Worm (Caenorhabditis elegans): ENCODE measurements around the gene T16G1.4.
A peak's percentile ranks its signal among the peaks of the same experiment; 100 is the strongest.

The T16G1.4 gene

ce11 chrV:12974047-12974446, 32.4 kb upstream of the T16G1.4 start:
- TF ChIP-seq pha-4 (tag; optimal IDR thresholded peaks at IDR 0.05) (no peak), sox-4 (tag; optimal IDR thresholded peaks at IDR 0.05) (no peak), elt-2 (tag; optimal IDR thresholded peaks at IDR 0.05) (no peak), npax-4 (tag; optimal IDR thresholded peaks at IDR 0.05) (no peak), K09A11.1 (tag; optimal IDR thresholded peaks at IDR 0.05; ENCODE audit: insufficient read depth) (no peak), fkh-10 (GFP tag; optimal IDR thresholded peaks at IDR 0.05) (no peak), unc-42 (tag; optimal IDR thresholded peaks at IDR 0.05) (no peak)

- TF ChIP-seq ceh-19 (GFP tag; optimal IDR thresholded peaks at IDR 0.05) (no peak), unc-42 (tag; optimal IDR thresholded peaks at IDR 0.05) (peak; percentile 29), ceh-48 (tag; optimal IDR thresholded peaks at IDR 0.05) (peak; percentile 68), hlh-13 (GFP tag; optimal IDR thresholded peaks at IDR 0.05) (no peak), pha-2 (tag; optimal IDR thresholded peaks at IDR 0.05) (no peak), nhr-232 (tag; optimal IDR thresholded peaks at IDR 0.05) (no peak), K02D7.2 (tag; optimal IDR thresholded peaks at IDR 0.05) (no peak), che-1 (tag; optimal IDR thresholded peaks at IDR 0.05) (no peak), hlh-30 (tag; optimal IDR thresholded peaks at IDR 0.05; ENCODE audit: insufficient read depth) (no peak), ets-4 (tag; optimal IDR thresholded peaks at IDR 0.05) (no peak), pqm-1 (tag; optimal IDR thresholded peaks at IDR 0.05) (no peak), ceh-34 (tag; optimal IDR thresholded peaks at IDR 0.05) (no peak), fkh-10 (GFP tag; optimal IDR thresholded peaks at IDR 0.05) (no peak), ceh-22 (tag; optimal IDR thresholded peaks at IDR 0.05) (no peak), unc-55 (GFP tag; optimal IDR thresholded peaks at IDR 0.05) (no peak), unc-86 (tag; optimal IDR thresholded peaks at IDR 0.05) (no peak), rnt-1 (tag; optimal IDR thresholded peaks at IDR 0.05) (no peak)
Observed at ce11 chrV:12970575-12971160, 29.0 kb upstream of the T16G1.4 start, which contains the start of gene pnn-1. Gene pnn-1 (plus strand): TSS chrV:12971110.

- TF ChIP-seq madf-2 (tag; optimal IDR thresholded peaks at IDR 0.05) (no peak), ceh-6 (GFP tag; optimal IDR thresholded peaks at IDR 0.05) (no peak), unc-86 (tag; optimal IDR thresholded peaks at IDR 0.05) (no peak), ceh-30 (tag; optimal IDR thresholded peaks at IDR 0.05) (no peak), C38D4.7 (GFP tag; optimal IDR thresholded peaks at IDR 0.05) (no peak), K02D7.2 (tag; optimal IDR thresholded peaks at IDR 0.05) (no peak)
Observed at ce11 chrV:12968555-12968954, 26.9 kb upstream of the T16G1.4 start, which contains the start of gene lin-46. Gene lin-46 (plus strand): TSS chrV:12968855.

ce11 chrV:12967925-12968327, 26.3 kb upstream of the T16G1.4 start, which contains the start of gene R186.8:
Gene R186.8 (minus strand): TSS chrV:12967982.
- TF ChIP-seq ceh-31 (tag; optimal IDR thresholded peaks at IDR 0.05) (peak; percentile 19), ceh-18 (tag; optimal IDR thresholded peaks at IDR 0.05) (peak; percentile 24), nfya-1 (tag; optimal IDR thresholded peaks at IDR 0.05) (peak; percentile 10), elt-2 (tag; optimal IDR thresholded peaks at IDR 0.05) (peak; percentile 41), ceh-34 (tag; optimal IDR thresholded peaks at IDR 0.05) (peak; percentile 0), tbx-2 (tag; optimal IDR thresholded peaks at IDR 0.05) (peak; percentile 13), ref-2 (tag; optimal IDR thresholded peaks at IDR 0.05) (peak; percentile 45), unc-42 (tag; optimal IDR thresholded peaks at IDR 0.05) (peak; percentile 92)

- TF ChIP-seq syd-9 (tag; optimal IDR thresholded peaks at IDR 0.05), result no peak
- no peak for TF ChIP-seq unc-42 (tag; optimal IDR thresholded peaks at IDR 0.05)
- no peak for TF ChIP-seq ama-1 (optimal IDR thresholded peaks at IDR 0.05)
- no peak for TF ChIP-seq sox-2 (GFP tag; IDR thresholded peaks at IDR 0.05)
- no peak for TF ChIP-seq nfya-1 (tag; optimal IDR thresholded peaks at IDR 0.05)
- no peak for TF ChIP-seq C08G9.2 (tag; optimal IDR thresholded peaks at IDR 0.05)
- TF ChIP-seq pha-4 (tag; optimal IDR thresholded peaks at IDR 0.05), result no peak
- TF ChIP-seq unc-55 (GFP tag; optimal IDR thresholded peaks at IDR 0.05), result no peak
- no peak for TF ChIP-seq hlh-13 (GFP tag; optimal IDR thresholded peaks at IDR 0.05)
- TF ChIP-seq elt-4 (tag; optimal IDR thresholded peaks at IDR 0.05), result no peak
- TF ChIP-seq ceh-9 (tag; optimal IDR thresholded peaks at IDR 0.05), result no peak
- no peak for TF ChIP-seq ceh-24 (tag; optimal IDR thresholded peaks at IDR 0.05)
- no peak for TF ChIP-seq dmd-4 (tag; optimal IDR thresholded peaks at IDR 0.05; ENCODE audit: borderline replicate concordance)
Observed at ce11 chrV:12967110-12967509, 25.5 kb upstream of the T16G1.4 start, which contains the start of gene R186.3. Gene R186.3 (minus strand): TSS chrV:12967210.

Data from whole organism, late embryonic.